Fruit fly (Drosophila melanogaster) whole organism, prepupa: Measurements from ENCODE around the gene CG15539.

ENCODE experiments used
- fkh ChIP-seq: fragments of 200-800 bp; sonication (Bioruptor generic); optimal IDR thresholded peaks from 3 replicates; lab custom pipeline; 2017; ENCODE audit warnings: missing biosample characterization, mild to moderate bottlenecking, missing genetic modification characterization, moderate library complexity
- pdm3 ChIP-seq: fragments of 200-800 bp; sonication (Bioruptor generic); optimal IDR thresholded peaks from 3 replicates; lab custom pipeline; 2016; ENCODE audit warnings: missing biosample characterization, missing genetic modification characterization

DNA sequence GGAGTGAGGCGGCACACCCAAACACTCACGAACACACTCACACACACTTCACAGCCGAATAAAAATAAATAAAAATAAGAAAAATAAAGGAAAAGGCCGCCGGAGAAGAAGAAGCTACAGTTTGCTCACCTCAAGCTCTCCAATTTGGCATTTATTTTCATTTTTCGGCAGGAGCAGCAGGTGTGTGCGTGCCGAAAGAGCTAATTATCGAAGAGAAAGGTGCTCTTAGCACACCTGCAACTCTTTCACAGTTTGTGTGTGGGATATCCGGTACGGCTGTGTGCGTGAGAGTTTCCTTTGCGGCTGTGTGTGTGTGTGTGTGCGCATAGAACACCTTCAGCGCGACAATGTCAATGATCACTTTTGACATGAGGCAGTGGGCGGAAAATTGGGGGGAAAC lies 39.2 kb downstream of the CG15539 start:
- TF ChIP-seq fkh (GFP tag; lab: Kevin White, UChicago) (no peak), pdm3 (no peak)
